Worm (Caenorhabditis elegans): Measurements from ENCODE around the gene C03B8.3.
A peak's percentile ranks its signal among the peaks of the same experiment; 100 is the strongest.

C03B8.3 gene

DNA sequence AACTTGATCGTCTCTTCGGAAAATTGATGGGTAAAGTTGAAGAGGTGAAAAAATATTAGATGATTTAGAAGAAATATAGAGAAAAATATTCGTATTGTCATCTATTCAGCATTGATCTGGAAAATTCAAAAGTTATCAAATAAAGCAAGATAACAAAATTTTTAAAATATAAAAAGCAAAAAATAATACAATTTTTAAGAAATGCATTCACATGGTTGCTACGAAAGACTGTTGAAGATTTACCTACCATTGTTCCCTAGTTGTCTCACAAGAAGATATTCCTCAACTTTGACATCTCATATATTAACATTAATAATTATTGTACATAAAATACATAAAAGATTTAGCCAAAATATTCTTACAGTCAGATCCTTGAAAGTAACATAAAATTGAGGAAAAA is 42.2 kb downstream of the C03B8.3 start, which contains the start of gene cdh-3:
cdh-3 (minus strand) TSS at position 101 of the 400 bp plus-strand sequence.
- TF ChIP-seq sdz-12 (GFP tag; optimal IDR thresholded peaks at IDR 0.05) (no peak), Y75B8A.6 (GFP tag; IDR thresholded peaks at IDR 0.05) (no peak), hif-1 (tag; optimal IDR thresholded peaks at IDR 0.05) (no peak), mdt-29 (GFP tag; IDR thresholded peaks at IDR 0.05) (no peak), nhr-76 (tag; optimal IDR thresholded peaks at IDR 0.05) (no peak), ceh-44 (GFP tag; IDR thresholded peaks at IDR 0.05) (no peak), zip-2 (tag; optimal IDR thresholded peaks at IDR 0.05) (no peak), spr-3 (GFP tag; optimal IDR thresholded peaks at IDR 0.05) (no peak), dmd-8 (GFP tag; IDR thresholded peaks at IDR 0.05) (no peak), Y48G9A.11 (GFP tag; IDR thresholded peaks at IDR 0.05) (no peak), nhr-25 (tag; optimal IDR thresholded peaks at IDR 0.05; ENCODE audit: borderline replicate concordance, insufficient read depth) (no peak), nhr-42 (GFP tag; IDR thresholded peaks at IDR 0.05) (no peak), nhr-41 (GFP tag; IDR thresholded peaks at IDR 0.05) (no peak), saeg-2 (GFP tag; IDR thresholded peaks at IDR 0.05) (no peak), dpl-1 (GFP tag; optimal IDR thresholded peaks at IDR 0.05) (no peak), mxl-2 (GFP tag; conservative IDR thresholded peaks at IDR 0.05) (no peak), ceh-62 (tag; optimal IDR thresholded peaks at IDR 0.05) (no peak), mxl-3 (GFP tag; optimal IDR thresholded peaks at IDR 0.05) (no peak), ama-1 (optimal IDR thresholded peaks at IDR 0.05) (no peak), lin-1 (GFP tag; IDR thresholded peaks at IDR 0.05) (no peak)

DNA sequence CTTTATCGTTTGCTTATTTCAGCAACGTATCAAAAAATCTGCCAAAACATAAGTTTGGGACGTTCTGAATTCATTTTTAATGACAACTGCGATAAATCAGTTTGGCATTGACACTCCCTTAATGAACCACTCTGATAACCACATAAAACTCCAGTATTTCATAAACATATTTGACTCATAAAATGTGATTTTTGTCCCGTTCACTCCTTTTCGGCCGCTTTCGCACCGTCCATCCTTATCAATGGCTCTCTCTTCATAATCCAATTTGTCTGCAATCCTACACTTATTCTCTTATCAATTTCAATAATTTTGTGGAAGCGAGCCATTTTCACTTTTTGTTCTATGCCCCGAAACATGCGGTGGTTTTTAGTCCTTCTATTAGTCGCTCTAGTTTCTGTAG is 46.5 kb downstream of the C03B8.3 start, which contains the start of gene pcp-1:
pcp-1 (plus strand) TSS at position 342 of the 400 bp plus-strand sequence.
- TF ChIP-seq arid-1 (GFP tag; conservative IDR thresholded peaks at IDR 0.05) (no peak), zfp-2 (tag; optimal IDR thresholded peaks at IDR 0.05) (no peak), pqm-1 (tag; optimal IDR thresholded peaks at IDR 0.05) (peak; percentile 99), T26A8.4 (GFP tag; IDR thresholded peaks at IDR 0.05) (no peak), nhr-41 (GFP tag; IDR thresholded peaks at IDR 0.05) (0 out of 2 replicates have a peak, but pooled peaks have one; percentile 30), zag-1 (tag; optimal IDR thresholded peaks at IDR 0.05) (no peak), F49E8.2 (tag; optimal IDR thresholded peaks at IDR 0.05; ENCODE audit: borderline replicate concordance) (no peak), mxl-2 (GFP tag; conservative IDR thresholded peaks at IDR 0.05) (0 out of 2 replicates have a peak, but pooled peaks have one; percentile 22), hif-1 (tag; optimal IDR thresholded peaks at IDR 0.05) (no peak), mes-2 (tag; optimal IDR thresholded peaks at IDR 0.05; ENCODE audit: poor library complexity, severe bottlenecking) (peak; percentile 35), nhr-25 (tag; optimal IDR thresholded peaks at IDR 0.05; ENCODE audit: borderline replicate concordance, insufficient read depth) (no peak), nhr-48 (tag; optimal IDR thresholded peaks at IDR 0.05) (peak; percentile 61), nhr-28 (tag; optimal IDR thresholded peaks at IDR 0.05) (peak; percentile 80), ZK337.2 (GFP tag; IDR thresholded peaks at IDR 0.05) (no peak), mxl-3 (GFP tag; optimal IDR thresholded peaks at IDR 0.05) (peak; percentile 26), daf-16 (GFP tag; optimal IDR thresholded peaks at IDR 0.05) (peak in 1 of 2 experiments; percentile 74), daf-16 (tag; optimal IDR thresholded peaks at IDR 0.05) (peak; percentile 97), T20F7.1 (GFP tag; optimal IDR thresholded peaks at IDR 0.05) (peak; percentile 33), jun-1 (tag; optimal IDR thresholded peaks at IDR 0.05) (no peak), mdl-1 (tag; optimal IDR thresholded peaks at IDR 0.05) (no peak), nhr-6 (tag; optimal IDR thresholded peaks at IDR 0.05) (peak; percentile 43), nhr-77 (tag; optimal IDR thresholded peaks at IDR 0.05) (peak; percentile 65), nhr-102 (tag; optimal IDR thresholded peaks at IDR 0.05) (peak; percentile 70), nhr-111 (GFP tag; optimal IDR thresholded peaks at IDR 0.05) (no peak), lin-1 (GFP tag; IDR thresholded peaks at IDR 0.05) (peak; percentile 86), dmd-6 (GFP tag; IDR thresholded peaks at IDR 0.05) (peak; percentile 91), hlh-11 (tag; optimal IDR thresholded peaks at IDR 0.05) (peak; percentile 90), spr-3 (GFP tag; optimal IDR thresholded peaks at IDR 0.05) (no peak), dve-1 (tag; optimal IDR thresholded peaks at IDR 0.05; ENCODE audit: insufficient read depth) (peak; percentile 93), mdt-29 (GFP tag; IDR thresholded peaks at IDR 0.05) (no peak), php-3 (GFP tag; IDR thresholded peaks at IDR 0.05) (peak; percentile 98), tra-1 (GFP tag; IDR thresholded peaks at IDR 0.05) (peak; percentile 85), nhr-10 (tag; optimal IDR thresholded peaks at IDR 0.05) (no peak), ceh-20 (GFP tag; IDR thresholded peaks at IDR 0.05) (peak; percentile 61; the same call in 1 of the 2 replicates), egl-43 (GFP tag; IDR thresholded peaks at IDR 0.05) (no peak), ceh-44 (GFP tag; IDR thresholded peaks at IDR 0.05) (no peak), daf-8 (GFP tag; IDR thresholded peaks at IDR 0.05) (no peak)
